Worm (Caenorhabditis elegans): ENCODE results near the gene F54D10.9.

DNA sequence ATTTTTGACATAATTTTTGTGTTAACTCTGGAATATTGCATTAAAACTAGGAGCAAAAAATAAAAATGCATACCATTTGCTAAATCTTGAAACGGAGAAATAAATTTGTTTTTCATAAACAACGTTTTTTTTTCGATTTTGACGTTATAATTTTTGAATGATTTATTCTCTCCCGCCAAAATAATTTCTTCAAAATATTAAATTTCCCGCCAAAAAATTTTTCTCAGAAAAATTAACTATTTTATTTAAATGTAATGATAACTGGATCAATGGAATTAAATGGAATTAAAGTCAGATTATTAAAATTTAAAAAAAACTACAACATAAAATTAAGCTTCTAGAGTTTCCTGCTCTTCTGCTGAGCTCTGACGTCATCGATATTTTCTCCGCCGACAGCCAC is 44.8 kb upstream of the F54D10.9 start, which contains the start of gene nep-3:
- TF ChIP-seq him-1 (tag; optimal IDR thresholded peaks at IDR 0.05) = no peak
- TF ChIP-seq dao-5 (tag; optimal IDR thresholded peaks at IDR 0.05) = no peak
- TF ChIP-seq W03F9.2 (tag; optimal IDR thresholded peaks at IDR 0.05) = no peak

All from whole organism, L4/young adult.